Worm (Caenorhabditis elegans): ENCODE results near the gene Y47D7A.3.
A peak's percentile ranks its signal among the peaks of the same experiment; 100 is the strongest.

Y47D7A.3 gene

DNA sequence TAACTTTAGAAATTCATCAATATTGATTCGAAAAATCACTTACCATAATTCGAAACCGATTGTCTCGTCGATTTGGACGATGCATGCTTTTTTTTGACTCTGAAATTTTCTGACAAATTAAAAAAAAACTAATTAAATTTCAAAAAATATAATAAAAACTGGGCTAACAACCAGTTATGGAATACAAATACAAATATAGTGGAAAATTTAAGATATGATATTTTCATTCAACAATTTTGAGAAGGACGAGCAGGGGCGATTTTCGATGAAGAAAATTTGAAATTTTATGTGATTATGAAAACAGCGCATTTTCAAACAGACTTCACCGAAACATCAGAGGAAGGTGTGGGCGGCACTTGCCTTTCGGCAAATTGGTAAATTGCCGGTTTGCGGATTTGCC is 28.4 kb upstream of the Y47D7A.3 start, which contains the start of gene F13A2.1:
Gene F13A2.1, minus strand, starts transcription at position 101 of the 400 bp plus-strand sequence.
- TF ChIP-seq ztf-4 (tag; optimal IDR thresholded peaks at IDR 0.05) (no peak), skn-1 (tag; optimal IDR thresholded peaks at IDR 0.05) (no peak), egl-27 (tag; optimal IDR thresholded peaks at IDR 0.05) (no peak), tbx-2 (tag; optimal IDR thresholded peaks at IDR 0.05) (no peak)

DNA sequence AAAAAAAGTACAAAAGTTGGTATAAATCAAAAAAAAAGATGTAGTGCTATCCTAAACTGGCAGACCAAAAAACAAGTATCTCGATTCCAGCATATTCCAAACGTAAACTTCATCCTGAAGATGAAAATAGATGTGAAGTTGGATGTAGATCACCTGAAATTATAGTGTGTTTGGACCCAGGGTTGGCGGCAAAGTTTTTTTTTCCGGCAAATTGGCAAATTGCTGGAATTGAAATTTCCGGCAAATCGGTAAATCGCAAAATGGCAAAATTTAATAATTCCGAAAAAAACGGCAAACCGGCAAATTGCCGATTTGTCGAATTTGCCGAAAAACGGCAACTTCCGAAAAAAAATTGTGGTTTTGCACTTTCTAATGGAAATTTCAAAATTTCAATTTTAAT is 26.3 kb upstream of the Y47D7A.3 start, which contains the start of gene F13A2.2:
Gene F13A2.2, minus strand, starts transcription at position 101 of the 400 bp plus-strand sequence.
- TF ChIP-seq lin-39 (tag; optimal IDR thresholded peaks at IDR 0.05) (no peak), snpc-4 (tag; optimal IDR thresholded peaks at IDR 0.05) (no peak), sea-2 (GFP tag; optimal IDR thresholded peaks at IDR 0.05) (no peak), eor-1 (tag; optimal IDR thresholded peaks at IDR 0.05) (no peak)

ce11 chrV:4386173-4386572 is 24.6 kb upstream of the Y47D7A.3 start, which contains the start of gene F13A2.10:
TSS of gene F13A2.10 (minus strand) at chrV:4386273.
- TF ChIP-seq unc-62 (GFP tag; optimal IDR thresholded peaks at IDR 0.05) (no peak), zag-1 (tag; optimal IDR thresholded peaks at IDR 0.05) (no peak), lin-39 (tag; optimal IDR thresholded peaks at IDR 0.05) (no peak)

DNA sequence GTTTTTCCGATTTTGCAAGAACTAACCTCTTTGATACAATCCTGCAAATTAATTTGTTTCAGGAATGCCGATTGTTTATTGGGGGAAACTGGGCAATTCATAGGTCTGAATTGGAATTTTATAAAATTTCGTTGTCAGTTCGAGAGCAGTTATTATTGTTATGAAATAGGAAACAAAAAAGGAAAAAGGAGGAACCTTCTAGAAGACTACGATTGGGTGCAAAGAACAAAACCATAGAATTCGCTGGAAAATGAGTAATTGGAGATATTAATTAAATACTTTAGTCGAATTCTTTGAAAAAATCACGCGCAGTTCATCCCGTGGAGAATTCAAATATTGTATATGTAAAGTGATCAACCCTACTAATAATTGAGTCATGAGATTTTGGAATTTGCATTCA is 23.3 kb upstream of the Y47D7A.3 start, which contains the start of gene F13A2.9:
Gene F13A2.9, minus strand, starts transcription at position 101 of the 400 bp plus-strand sequence.
- TF ChIP-seq skn-1 (tag; optimal IDR thresholded peaks at IDR 0.05) (no peak), daf-12 (tag; optimal IDR thresholded peaks at IDR 0.05) (no peak), tbx-2 (tag; optimal IDR thresholded peaks at IDR 0.05) (no peak), elt-3 (tag; optimal IDR thresholded peaks at IDR 0.05) (no peak), ztf-11 (tag; optimal IDR thresholded peaks at IDR 0.05) (no peak), nhr-76 (tag; optimal IDR thresholded peaks at IDR 0.05) (no peak), jun-1 (tag; optimal IDR thresholded peaks at IDR 0.05) (no peak), R02D3.7 (tag; optimal IDR thresholded peaks at IDR 0.05) (no peak), nhr-25 (tag; optimal IDR thresholded peaks at IDR 0.05) (no peak), unc-62 (GFP tag; optimal IDR thresholded peaks at IDR 0.05) (no peak), nhr-43 (tag; optimal IDR thresholded peaks at IDR 0.05; ENCODE audit: poor library complexity, severe bottlenecking) (no peak), nfya-1 (tag; optimal IDR thresholded peaks at IDR 0.05; ENCODE audit: insufficient read depth) (no peak), nhr-23 (tag; optimal IDR thresholded peaks at IDR 0.05) (no peak), aly-2 (tag; optimal IDR thresholded peaks at IDR 0.05) (no peak)

- no peak for TF ChIP-seq jun-1 (tag; optimal IDR thresholded peaks at IDR 0.05)
- TF ChIP-seq ama-1 (optimal IDR thresholded peaks at IDR 0.05) = no peak
- peak; percentile 93 for TF ChIP-seq nfya-1 (tag; optimal IDR thresholded peaks at IDR 0.05; ENCODE audit: insufficient read depth)
- no peak for TF ChIP-seq tbx-2 (tag; optimal IDR thresholded peaks at IDR 0.05)
- TF ChIP-seq ceh-28 (tag; optimal IDR thresholded peaks at IDR 0.05) = no peak
- no peak for TF ChIP-seq nhr-77 (tag; optimal IDR thresholded peaks at IDR 0.05)
- TF ChIP-seq unc-62 (GFP tag; optimal IDR thresholded peaks at IDR 0.05) = no peak
- no peak for TF ChIP-seq lin-15B (tag; optimal IDR thresholded peaks at IDR 0.05)
Measured at ce11 chrV:4387916-4388315, 22.8 kb upstream of the Y47D7A.3 start.

DNA sequence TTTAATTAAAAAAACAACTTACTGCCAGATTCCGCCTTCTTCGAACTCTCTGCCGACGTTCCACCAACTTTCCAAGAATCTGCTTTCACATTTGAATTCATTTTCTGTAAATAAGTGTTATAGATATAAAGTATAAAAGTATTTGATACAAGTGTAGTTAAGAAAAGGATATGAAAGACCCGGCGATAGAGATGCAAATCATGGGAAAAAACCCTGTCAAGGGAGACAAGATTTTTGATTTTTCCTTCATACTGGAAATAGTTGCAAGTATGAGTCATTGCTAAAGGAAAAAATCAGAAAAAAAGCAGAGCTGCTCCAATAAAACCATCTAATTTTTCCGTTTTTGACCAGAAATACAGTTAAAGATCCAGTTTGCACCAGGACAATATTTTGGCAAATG is 14.5 kb upstream of the Y47D7A.3 start, which contains the start of gene F13A2.3:
Gene F13A2.3, minus strand, starts transcription at position 101 of the 400 bp plus-strand sequence.
- TF ChIP-seq elt-3 (tag; optimal IDR thresholded peaks at IDR 0.05) (no peak), nhr-25 (tag; optimal IDR thresholded peaks at IDR 0.05) (no peak), lin-15B (tag; optimal IDR thresholded peaks at IDR 0.05) (no peak), ceh-16 (tag; optimal IDR thresholded peaks at IDR 0.05) (no peak), fos-1 (tag; optimal IDR thresholded peaks at IDR 0.05) (no peak)

DNA sequence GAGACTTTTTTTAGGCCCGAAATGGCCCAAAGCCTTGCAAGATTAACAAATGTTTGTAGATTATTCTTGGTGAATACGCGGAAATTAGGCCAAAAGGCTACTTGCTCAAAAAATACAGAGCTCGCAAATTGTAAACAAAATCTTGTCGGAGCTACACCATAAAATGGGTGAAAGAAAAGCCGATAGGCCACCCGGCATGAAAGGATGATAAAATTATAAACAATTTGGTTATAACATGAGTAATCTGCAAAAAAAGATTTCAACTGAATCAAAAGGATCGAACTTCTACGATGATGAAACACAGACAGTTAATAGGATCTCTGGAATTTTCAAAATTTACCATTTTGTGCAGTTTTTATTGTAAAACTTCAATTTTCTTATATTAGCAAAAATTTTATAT is 12.6 kb upstream of the Y47D7A.3 start:
- no peak for TF ChIP-seq lin-15B (tag; optimal IDR thresholded peaks at IDR 0.05)

ce11 chrV:4398884-4399283 is 11.9 kb upstream of the Y47D7A.3 start:
- TF ChIP-seq nhr-12 (tag; optimal IDR thresholded peaks at IDR 0.05) (no peak), mml-1 (tag; optimal IDR thresholded peaks at IDR 0.05) (no peak), lsy-12 (tag; optimal IDR thresholded peaks at IDR 0.05) (no peak), egl-5 (tag; optimal IDR thresholded peaks at IDR 0.05) (no peak), lin-39 (tag; optimal IDR thresholded peaks at IDR 0.05) (no peak), sea-2 (GFP tag; optimal IDR thresholded peaks at IDR 0.05) (no peak), unc-62 (GFP tag; optimal IDR thresholded peaks at IDR 0.05) (no peak), nhr-43 (tag; optimal IDR thresholded peaks at IDR 0.05; ENCODE audit: poor library complexity, severe bottlenecking) (no peak), nfya-1 (tag; optimal IDR thresholded peaks at IDR 0.05; ENCODE audit: insufficient read depth) (no peak)

Data from whole organism, L3 larva.